Worm (Caenorhabditis elegans): ENCODE results near the gene srab-7.

ce11 chrV:3149910-3150428, 5.0 kb downstream of the srab-7 start:
- TF ChIP-seq hmbx-1 (tag; optimal IDR thresholded peaks at IDR 0.05) = no peak
- no peak for TF ChIP-seq tra-4 (tag; optimal IDR thresholded peaks at IDR 0.05)

All from whole organism, early embryonic.